Worm (Caenorhabditis elegans): ENCODE results near the gene tsp-21.
A peak's percentile ranks its signal among the peaks of the same experiment; 100 is the strongest.

DNA sequence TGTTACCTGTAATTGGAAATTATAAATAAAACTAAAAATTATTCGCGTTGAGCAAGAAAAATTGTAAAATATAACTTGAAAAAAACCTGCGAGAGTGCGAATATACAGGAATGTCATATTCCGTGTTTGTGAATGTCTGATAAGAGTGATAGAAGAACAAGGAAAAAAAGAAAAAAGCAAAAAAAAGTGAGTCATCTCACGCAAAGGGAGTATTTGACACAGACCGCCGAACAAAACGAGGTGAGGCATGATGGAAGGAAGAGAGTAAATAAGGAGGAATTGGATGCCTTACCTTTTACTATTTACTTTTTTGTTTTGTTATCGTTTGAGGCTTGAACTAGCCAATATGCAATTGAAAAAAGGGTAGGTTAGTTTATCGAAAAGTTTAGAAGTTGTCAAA, 39.8 kb upstream of the tsp-21 start, which contains the start of gene F21G4.1:
- TF ChIP-seq lin-15B (tag; optimal IDR thresholded peaks at IDR 0.05) (no peak), fos-1 (tag; optimal IDR thresholded peaks at IDR 0.05) (peak; percentile 21), hmg-11 (tag; optimal IDR thresholded peaks at IDR 0.05) (no peak), ama-1 (optimal IDR thresholded peaks at IDR 0.05) (no peak), nhr-28 (tag; optimal IDR thresholded peaks at IDR 0.05) (no peak), tbx-2 (tag; optimal IDR thresholded peaks at IDR 0.05) (no peak), elt-1 (tag; optimal IDR thresholded peaks at IDR 0.05) (no peak), aly-2 (tag; optimal IDR thresholded peaks at IDR 0.05) (no peak), unc-62 (GFP tag; optimal IDR thresholded peaks at IDR 0.05) (no peak), zag-1 (tag; optimal IDR thresholded peaks at IDR 0.05) (no peak), nhr-11 (tag; optimal IDR thresholded peaks at IDR 0.05) (no peak), egl-27 (tag; optimal IDR thresholded peaks at IDR 0.05) (no peak)
